Fruit fly (Drosophila melanogaster): ENCODE data around the gene CG6048.

CG6048 gene

dm6 chrX:5992141-5992540 lies 39.8 kb downstream of the CG6048 start:
- TF ChIP-seq cnc (optimal IDR thresholded peaks at IDR 0.05): no peak
- no peak for TF ChIP-seq CG7101 (tag; optimal IDR thresholded peaks at IDR 0.05)
- no peak for TF ChIP-seq Hr96 (GFP tag; optimal IDR thresholded peaks at IDR 0.05)
- TF ChIP-seq bab1 (GFP tag; optimal IDR thresholded peaks at IDR 0.05): no peak
- no peak for TF ChIP-seq CG33017 (tag; optimal IDR thresholded peaks at IDR 0.05)
- TF ChIP-seq tj (GFP tag; optimal IDR thresholded peaks at IDR 0.05): no peak
- TF ChIP-seq cic (GFP tag; optimal IDR thresholded peaks at IDR 0.05): no peak
- TF ChIP-seq Crg-1 (GFP tag; optimal IDR thresholded peaks at IDR 0.05): no peak
- TF ChIP-seq Mnt (GFP tag; optimal IDR thresholded peaks at IDR 0.05): no peak
- no peak for TF ChIP-seq kay (GFP tag; ENCODE audit: borderline replicate concordance)
- TF ChIP-seq Clk (GFP tag; optimal IDR thresholded peaks at IDR 0.05): no peak
- TF ChIP-seq CG7045 (GFP tag; optimal IDR thresholded peaks at IDR 0.05): no peak
- TF ChIP-seq ovo (GFP tag; optimal IDR thresholded peaks at IDR 0.05): no peak
- TF ChIP-seq CG5204 (GFP tag; optimal IDR thresholded peaks at IDR 0.05): no peak
- no peak for TF ChIP-seq CG12768 (GFP tag; optimal IDR thresholded peaks at IDR 0.05)
- no peak for TF ChIP-seq CG1620 (GFP tag; optimal IDR thresholded peaks at IDR 0.05)
- TF ChIP-seq CG14711 (tag; optimal IDR thresholded peaks at IDR 0.05): no peak
- TF ChIP-seq toe (GFP tag; optimal IDR thresholded peaks at IDR 0.05): no peak
- no peak for TF ChIP-seq CG11617 (GFP tag; optimal IDR thresholded peaks at IDR 0.05)
- no peak for TF ChIP-seq pad (GFP tag; optimal IDR thresholded peaks at IDR 0.05)

- no peak for TF ChIP-seq CG12768 (GFP tag; optimal IDR thresholded peaks at IDR 0.05)
- TF ChIP-seq CG33017 (tag; optimal IDR thresholded peaks at IDR 0.05): no peak
- TF ChIP-seq bab1 (GFP tag; optimal IDR thresholded peaks at IDR 0.05): no peak
- TF ChIP-seq Clk (GFP tag; optimal IDR thresholded peaks at IDR 0.05): no peak
- TF ChIP-seq pad (GFP tag; optimal IDR thresholded peaks at IDR 0.05): no peak
- TF ChIP-seq CG11617 (GFP tag; optimal IDR thresholded peaks at IDR 0.05): no peak
- no peak for TF ChIP-seq toe (GFP tag; optimal IDR thresholded peaks at IDR 0.05)
- no peak for TF ChIP-seq Mnt (GFP tag; optimal IDR thresholded peaks at IDR 0.05)
- TF ChIP-seq tj (GFP tag; optimal IDR thresholded peaks at IDR 0.05): no peak
- TF ChIP-seq Hr96 (GFP tag; optimal IDR thresholded peaks at IDR 0.05): no peak
- TF ChIP-seq CG7101 (tag; optimal IDR thresholded peaks at IDR 0.05): no peak
- no peak for TF ChIP-seq cnc (optimal IDR thresholded peaks at IDR 0.05)
- no peak for TF ChIP-seq CG14711 (tag; optimal IDR thresholded peaks at IDR 0.05)
- TF ChIP-seq kay (GFP tag; ENCODE audit: borderline replicate concordance): no peak
- no peak for TF ChIP-seq CG5204 (GFP tag; optimal IDR thresholded peaks at IDR 0.05)
- no peak for TF ChIP-seq ovo (GFP tag; optimal IDR thresholded peaks at IDR 0.05)
- TF ChIP-seq Crg-1 (GFP tag; optimal IDR thresholded peaks at IDR 0.05): no peak
- no peak for TF ChIP-seq CG1620 (GFP tag; optimal IDR thresholded peaks at IDR 0.05)
- no peak for TF ChIP-seq cic (GFP tag; optimal IDR thresholded peaks at IDR 0.05)
- no peak for TF ChIP-seq CG7045 (GFP tag; optimal IDR thresholded peaks at IDR 0.05)
Observed at dm6 chrX:5992767-5993325, 40.5 kb downstream of the CG6048 start.

DNA sequence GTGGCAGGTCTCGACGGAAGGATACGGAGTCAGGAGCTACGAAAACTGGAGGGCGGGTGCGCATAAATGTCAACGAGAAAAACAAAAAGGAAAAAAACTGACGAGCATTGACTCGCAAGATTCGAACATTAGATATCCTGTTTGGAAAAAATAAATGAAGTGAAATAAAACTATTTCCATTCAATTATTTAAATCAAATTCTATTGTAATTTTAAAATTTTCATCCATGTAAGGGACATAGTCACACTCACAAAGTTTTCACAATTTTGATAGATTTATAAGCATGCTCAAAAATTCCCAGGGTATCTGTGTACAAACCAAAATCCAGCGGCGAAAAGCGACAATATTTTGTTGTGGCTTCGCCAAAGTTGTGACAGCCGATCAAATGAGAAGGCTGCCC lies 43.6 kb downstream of the CG6048 start:
- TF ChIP-seq Hr96 (GFP tag; optimal IDR thresholded peaks at IDR 0.05) (no peak), tj (GFP tag; optimal IDR thresholded peaks at IDR 0.05) (no peak), Crg-1 (GFP tag; optimal IDR thresholded peaks at IDR 0.05) (no peak), pad (GFP tag; optimal IDR thresholded peaks at IDR 0.05) (no peak), cnc (optimal IDR thresholded peaks at IDR 0.05) (no peak), CG1620 (GFP tag; optimal IDR thresholded peaks at IDR 0.05) (no peak), kay (GFP tag; ENCODE audit: borderline replicate concordance) (no peak), CG33017 (tag; optimal IDR thresholded peaks at IDR 0.05) (no peak), ovo (GFP tag; optimal IDR thresholded peaks at IDR 0.05) (no peak), cic (GFP tag; optimal IDR thresholded peaks at IDR 0.05) (no peak), Clk (GFP tag; optimal IDR thresholded peaks at IDR 0.05) (no peak), CG7045 (GFP tag; optimal IDR thresholded peaks at IDR 0.05) (no peak), CG12768 (GFP tag; optimal IDR thresholded peaks at IDR 0.05) (no peak), bab1 (GFP tag; optimal IDR thresholded peaks at IDR 0.05) (no peak), toe (GFP tag; optimal IDR thresholded peaks at IDR 0.05) (no peak), CG14711 (tag; optimal IDR thresholded peaks at IDR 0.05) (no peak)

dm6 chrX:5997931-5998330 lies 45.6 kb downstream of the CG6048 start:
- TF ChIP-seq Mnt (GFP tag; optimal IDR thresholded peaks at IDR 0.05): no peak

- TF ChIP-seq kay (GFP tag; ENCODE audit: borderline replicate concordance) (no peak), Hr96 (GFP tag; optimal IDR thresholded peaks at IDR 0.05) (peak; percentile 22)
Observed at dm6 chrX:6000747-6001426, 48.5 kb downstream of the CG6048 start, which contains the start of gene CG4766. Gene CG4766 (minus strand): TSS chrX:6000797.

All from whole organism, adult.